Fruit fly (Drosophila melanogaster) whole organism, prepupa: ENCODE data around the gene FER.

Experiments used
- Blimp-1 ChIP-seq: fragments of 200-800 bp; sonication (Bioruptor generic); optimal IDR thresholded peaks from 3 replicates; lab custom pipeline; 2017; ENCODE audit warnings: missing biosample characterization, missing genetic modification characterization, mild to moderate bottlenecking, moderate library complexity, missing genetic modification reagents
- CG10631 ChIP-seq: fragments of 200-800 bp; sonication (Bioruptor generic); optimal IDR thresholded peaks from 2 replicates; lab custom pipeline; 2016; ENCODE audit warnings: missing biosample characterization, missing genetic modification characterization
- CG10669 ChIP-seq: fragments of 200-800 bp; sonication (Bioruptor generic); optimal IDR thresholded peaks from 3 replicates; lab custom pipeline; 2018; ENCODE audit warnings: missing biosample characterization, mild to moderate bottlenecking, missing genetic modification characterization, moderate library complexity
- CG11762 ChIP-seq: fragments of 200-800 bp; sonication (Bioruptor generic); optimal IDR thresholded peaks from 3 replicates; lab custom pipeline; 2016; ENCODE audit warnings: missing biosample characterization, missing genetic modification characterization; ENCODE audit not compliant: insufficient read depth
- CG11902 ChIP-seq: fragments of 200-800 bp; sonication (Bioruptor generic); optimal IDR thresholded peaks from 3 replicates; lab custom pipeline; 2016; ENCODE audit warnings: missing biosample characterization, missing genetic modification characterization
- CG15336 ChIP-seq: fragments of 200-800 bp; sonication (Bioruptor generic); IDR thresholded peaks from 2 replicates; pipeline ENCODE4 v1.3.6; 2022; ENCODE audit warnings: missing biosample characterization, missing genetic modification characterization
- CG1621 ChIP-seq: fragments of 200-800 bp; sonication (Bioruptor generic); optimal IDR thresholded peaks from 3 replicates; lab custom pipeline; 2018; ENCODE audit warnings: missing biosample characterization, mild to moderate bottlenecking, missing genetic modification characterization
- CG16779 ChIP-seq: fragments of 200-800 bp; sonication (Bioruptor generic); optimal IDR thresholded peaks from 3 replicates; lab custom pipeline; 2017; ENCODE audit warnings: missing biosample characterization, mild to moderate bottlenecking, missing genetic modification characterization
- CG3032 ChIP-seq: fragments of 200-800 bp; optimal IDR thresholded peaks from 2 replicates; lab custom pipeline; 2019; ENCODE audit warnings: missing biosample characterization, mild to moderate bottlenecking, missing genetic modification characterization, moderate library complexity
- CG31627 ChIP-seq: fragments of 200-800 bp; sonication (Bioruptor generic); optimal IDR thresholded peaks from 3 replicates; lab custom pipeline; 2016; ENCODE audit warnings: missing biosample characterization, missing genetic modification characterization
- CG32006 ChIP-seq: fragments of 200-800 bp; sonication (Bioruptor generic); optimal IDR thresholded peaks from 3 replicates; lab custom pipeline; 2017; ENCODE audit warnings: missing biosample characterization, mild to moderate bottlenecking, missing genetic modification characterization
- CG34406 ChIP-seq: fragments of 200-800 bp; sonication (Bioruptor generic); optimal IDR thresholded peaks from 3 replicates; lab custom pipeline; 2016; ENCODE audit warnings: missing biosample characterization, missing genetic modification characterization
- CG3919 ChIP-seq: fragments of 200-800 bp; sonication (Bioruptor generic); optimal IDR thresholded peaks from 3 replicates; lab custom pipeline; 2016; ENCODE audit warnings: missing biosample characterization, missing genetic modification characterization
- CG4318 ChIP-seq: fragments of 200-800 bp; sonication (Bioruptor generic); optimal IDR thresholded peaks from 3 replicates; lab custom pipeline; 2017; ENCODE audit warnings: missing biosample characterization, mild to moderate bottlenecking, missing genetic modification characterization
- CG6276 ChIP-seq: fragments of 200-800 bp; sonication (Bioruptor generic); optimal IDR thresholded peaks from 2 replicates; lab custom pipeline; 2017; ENCODE audit warnings: missing biosample characterization, mild to moderate bottlenecking, missing genetic modification characterization
- CG6792 ChIP-seq: fragments of 200-800 bp; sonication (Bioruptor generic); optimal IDR thresholded peaks from 3 replicates; lab custom pipeline; 2016; ENCODE audit warnings: missing biosample characterization, missing genetic modification characterization
- CG6808 ChIP-seq: fragments of 200-800 bp; sonication (Bioruptor generic); optimal IDR thresholded peaks from 3 replicates; lab custom pipeline; 2017; ENCODE audit warnings: missing biosample characterization, missing genetic modification characterization, mild to moderate bottlenecking, moderate library complexity, missing genetic modification reagents
- CG6854 ChIP-seq: fragments of 200-800 bp; sonication (Bioruptor generic); optimal IDR thresholded peaks from 2 replicates; lab custom pipeline; 2017; ENCODE audit warnings: missing biosample characterization, mild to moderate bottlenecking, missing genetic modification characterization
- CG7368 ChIP-seq: fragments of 200-800 bp; sonication (Bioruptor generic); optimal IDR thresholded peaks from 3 replicates; lab custom pipeline; 2016; ENCODE audit warnings: missing biosample characterization, missing genetic modification characterization
- CG8119 ChIP-seq: fragments of 200-800 bp; sonication (Bioruptor generic); IDR thresholded peaks from 3 replicates; pipeline ENCODE4 v1.3.6; 2022; ENCODE audit warnings: missing biosample characterization, missing genetic modification characterization
- CG8319 ChIP-seq: fragments of 200-800 bp; sonication (Bioruptor generic); optimal IDR thresholded peaks from 3 replicates; lab custom pipeline; 2016; ENCODE audit warnings: missing biosample characterization, missing genetic modification characterization
- CG8632 ChIP-seq: fragments of 200-800 bp; sonication (Bioruptor generic); optimal IDR thresholded peaks from 3 replicates; lab custom pipeline; 2016; ENCODE audit warnings: missing biosample characterization, missing genetic modification characterization
- CG9139 ChIP-seq: fragments of 200-800 bp; sonication (Bioruptor generic); optimal IDR thresholded peaks from 3 replicates; lab custom pipeline; 2017; ENCODE audit warnings: missing biosample characterization, mild to moderate bottlenecking, missing genetic modification characterization
- Eip75B ChIP-seq: fragments of 200-800 bp; sonication (Bioruptor generic); optimal IDR thresholded peaks from 3 replicates; lab custom pipeline; 2016; ENCODE audit warnings: missing biosample characterization, missing genetic modification characterization
- Eip78C ChIP-seq: fragments of 200-800 bp; sonication (Bioruptor generic); peaks from one replicate; lab custom pipeline; 2016; ENCODE audit warnings: missing biosample characterization, missing genetic modification characterization
- Eip93F ChIP-seq: fragments of 200-800 bp; sonication (Bioruptor generic); optimal IDR thresholded peaks from 2 replicates; lab custom pipeline; 2016; ENCODE audit warnings: missing biosample characterization, mild to moderate bottlenecking, missing genetic modification characterization
- Ets21C ChIP-seq: fragments of 200-800 bp; sonication (Bioruptor generic); optimal IDR thresholded peaks from 3 replicates; lab custom pipeline; 2016; ENCODE audit warnings: missing biosample characterization, missing genetic modification characterization
- Ets96B ChIP-seq: fragments of 200-800 bp; optimal IDR thresholded peaks from 2 replicates; lab custom pipeline; 2019; ENCODE audit warnings: missing biosample characterization, mild to moderate bottlenecking, missing genetic modification characterization, moderate library complexity
- Gug ChIP-seq: fragments of 200-800 bp; sonication (Bioruptor generic); IDR thresholded peaks from 2 replicates; pipeline ENCODE4 v1.3.6; 2022; ENCODE audit warnings: missing biosample characterization, missing genetic modification characterization
- Hr38 ChIP-seq: sonication (Bioruptor generic); optimal IDR thresholded peaks from 2 replicates; lab custom pipeline; 2016; ENCODE audit warnings: missing biosample characterization, missing genetic modification characterization
- Hr39 ChIP-seq: fragments of 200-800 bp; sonication (Bioruptor generic); optimal IDR thresholded peaks from 2 replicates; lab custom pipeline; 2016; ENCODE audit warnings: missing biosample characterization, missing genetic modification characterization
- Hr4 ChIP-seq: fragments of 200-800 bp; sonication (Bioruptor generic); optimal IDR thresholded peaks from 3 replicates; lab custom pipeline; 2016; ENCODE audit warnings: missing biosample characterization, missing genetic modification characterization
- Lpt ChIP-seq: fragments of 200-800 bp; sonication (Bioruptor generic); optimal IDR thresholded peaks from 3 replicates; lab custom pipeline; 2016; ENCODE audit warnings: missing biosample characterization, missing genetic modification characterization
- Met ChIP-seq: fragments of 200-800 bp; sonication (Bioruptor generic); optimal IDR thresholded peaks from 3 replicates; lab custom pipeline; 2016; ENCODE audit warnings: missing biosample characterization, missing genetic modification characterization
- Sox102F ChIP-seq: fragments of 200-800 bp; sonication (Bioruptor generic); optimal IDR thresholded peaks from 2 replicates; lab custom pipeline; 2016; ENCODE audit warnings: missing biosample characterization, mild to moderate bottlenecking, missing genetic modification characterization
- Sox14 ChIP-seq: fragments of 200-800 bp; sonication (Bioruptor generic); optimal IDR thresholded peaks from 3 replicates; lab custom pipeline; 2016; ENCODE audit warnings: missing biosample characterization, missing genetic modification characterization
- achi ChIP-seq: fragments of 200-800 bp; sonication (Bioruptor generic); optimal IDR thresholded peaks from 3 replicates; lab custom pipeline; 2016; ENCODE audit warnings: missing biosample characterization, missing genetic modification characterization
- acj6 ChIP-seq: fragments of 200-800 bp; sonication (Bioruptor generic); optimal IDR thresholded peaks from 3 replicates; lab custom pipeline; 2016; ENCODE audit warnings: missing biosample characterization, missing genetic modification characterization
- cyc ChIP-seq: fragments of 200-800 bp; sonication (Bioruptor generic); optimal IDR thresholded peaks from 3 replicates; lab custom pipeline; 2016; ENCODE audit warnings: missing biosample characterization, missing genetic modification characterization
- dsx ChIP-seq: fragments of 200-800 bp; optimal IDR thresholded peaks from 3 replicates; lab custom pipeline; 2019; ENCODE audit warnings: missing biosample characterization, mild to moderate bottlenecking, missing genetic modification characterization, moderate library complexity; ENCODE audit not compliant: poor library complexity, severe bottlenecking
- eg ChIP-seq: fragments of 200-800 bp; sonication (Bioruptor generic); IDR thresholded peaks from 3 replicates; pipeline ENCODE4 v1.3.6; 2022; ENCODE audit warnings: missing biosample characterization, missing genetic modification characterization
- fd59A ChIP-seq: fragments of 200-800 bp; sonication (Bioruptor generic); optimal IDR thresholded peaks from 2 replicates; lab custom pipeline; 2017; ENCODE audit warnings: missing biosample characterization, mild to moderate bottlenecking, missing genetic modification characterization, missing genetic modification reagents
- fd85E ChIP-seq: fragments of 200-800 bp; sonication (Bioruptor generic); optimal IDR thresholded peaks from 3 replicates; lab custom pipeline; 2016; ENCODE audit warnings: missing biosample characterization, missing genetic modification characterization
- fkh ChIP-seq: fragments of 200-800 bp; sonication (Bioruptor generic); optimal IDR thresholded peaks from 3 replicates; lab custom pipeline; 2017; ENCODE audit warnings: missing biosample characterization, mild to moderate bottlenecking, missing genetic modification characterization, moderate library complexity
- net ChIP-seq: fragments of 200-800 bp; sonication (Bioruptor generic); optimal IDR thresholded peaks from 3 replicates; lab custom pipeline; 2016; ENCODE audit warnings: missing biosample characterization, missing genetic modification characterization
- pdm3 ChIP-seq: fragments of 200-800 bp; sonication (Bioruptor generic); optimal IDR thresholded peaks from 3 replicates; lab custom pipeline; 2016; ENCODE audit warnings: missing biosample characterization, missing genetic modification characterization
- ss ChIP-seq, 2 experiments: fragments of 200-800 bp; sonication (Bioruptor generic); optimal IDR thresholded peaks; 2 replicates in 1 of 2; 3 replicates in 1 of 2; lab custom pipeline; 2017 to 2018; ENCODE audit warnings: mild to moderate bottlenecking in 2 of 2, missing biosample characterization in 2 of 2, missing genetic modification characterization in 2 of 2, moderate library complexity in 1 of 2
- svp ChIP-seq: fragments of 200-800 bp; sonication (Bioruptor generic); peaks from one replicate; lab custom pipeline; 2016; ENCODE audit warnings: missing biosample characterization, missing genetic modification characterization
- topi ChIP-seq: fragments of 200-800 bp; sonication (Bioruptor generic); optimal IDR thresholded peaks from 3 replicates; lab custom pipeline; 2016; ENCODE audit warnings: missing biosample characterization, missing genetic modification characterization
- vri ChIP-seq: fragments of 200-800 bp; sonication (Bioruptor generic); optimal IDR thresholded peaks from 3 replicates; lab custom pipeline; 2016; ENCODE audit warnings: missing biosample characterization, mild to moderate bottlenecking, missing genetic modification characterization

The FER gene

dm6 chr3R:9378644-9379411 lies 15.5 kb downstream of the FER start:
- peak; percentile 86 for TF ChIP-seq achi (GFP tag; lab: Kevin White, UChicago)
- TF ChIP-seq Eip78C (GFP tag; lab: Kevin White, UChicago), result peak; percentile 98
- no peak for TF ChIP-seq fd85E
- TF ChIP-seq CG3919 (GFP tag; lab: Kevin White, UChicago), result peak; percentile 90
- TF ChIP-seq ss (GFP tag; optimal IDR thresholded peaks at IDR 0.05; lab: Kevin White, UChicago), result peak; percentile 88 to 90
- peak; percentile 86 for TF ChIP-seq CG10669
- TF ChIP-seq CG6808 (GFP tag; lab: Kevin White, UChicago), result peak; percentile 90
- peak; percentile 81 for TF ChIP-seq CG6854
- peak; percentile 17 for TF ChIP-seq CG4318 (GFP tag; lab: Kevin White, UChicago)
- TF ChIP-seq Ets21C (GFP tag; lab: Kevin White, UChicago), result peak; percentile 74
- TF ChIP-seq CG8119, result peak; percentile 54; the same call in 2 of the 3 replicates
- peak; percentile 78 for TF ChIP-seq Eip93F (GFP tag; lab: Kevin White, UChicago)
- TF ChIP-seq Met (GFP tag; lab: Kevin White, UChicago), result peak; percentile 91
- peak; percentile 91 for TF ChIP-seq dsx (GFP tag; lab: Kevin White, UChicago)
- peak; percentile 12; the same call in 1 of the 2 replicates for TF ChIP-seq Gug (GFP tag; lab: Robert Waterston, UW)
- TF ChIP-seq CG15336 (GFP tag; lab: Robert Waterston, UW), result peak; percentile 42; the same call in 1 of the 2 replicates
- TF ChIP-seq acj6, result peak; percentile 84
- TF ChIP-seq CG3032 (tag; lab: Kevin White, UChicago), result peak; percentile 92
- peak; percentile 70 for TF ChIP-seq CG11762 (GFP tag; lab: Kevin White, UChicago)
- TF ChIP-seq Hr38 (GFP tag; lab: Kevin White, UChicago), result no peak
- TF ChIP-seq Lpt (GFP tag; lab: Kevin White, UChicago), result peak; percentile 58
- TF ChIP-seq CG8632 (GFP tag; lab: Kevin White, UChicago), result peak; percentile 85
- peak; percentile 66 for TF ChIP-seq CG11902 (GFP tag; lab: Kevin White, UChicago)
- TF ChIP-seq fkh, result peak; percentile 66
- TF ChIP-seq Blimp-1 (GFP tag; lab: Kevin White, UChicago), result peak; percentile 80
- TF ChIP-seq CG8319 (GFP tag; lab: Kevin White, UChicago), result peak; percentile 64
- peak; percentile 52 for TF ChIP-seq eg (GFP tag; lab: Robert Waterston, UW)
- TF ChIP-seq CG34406 (GFP tag; lab: Kevin White, UChicago), result peak; percentile 89
- peak; percentile 75 for TF ChIP-seq net
- peak; percentile 94 for TF ChIP-seq topi
- peak; percentile 82 for TF ChIP-seq CG16779 (tag; lab: Kevin White, UChicago)
- peak; percentile 1 for TF ChIP-seq Hr4 (GFP tag; lab: Kevin White, UChicago)
- TF ChIP-seq pdm3 (GFP tag; lab: Kevin White, UChicago), result peak; percentile 81
- peak; percentile 76 for TF ChIP-seq CG31627
- peak; percentile 89 for TF ChIP-seq Eip75B
- peak; percentile 76 for TF ChIP-seq Hr39 (GFP tag; lab: Kevin White, UChicago)
- peak; percentile 88 for TF ChIP-seq Ets96B
- peak; percentile 79 for TF ChIP-seq CG7368 (GFP tag; lab: Kevin White, UChicago)
- peak; percentile 23 for TF ChIP-seq CG6276 (GFP tag; lab: Kevin White, UChicago)
- TF ChIP-seq CG10631 (GFP tag; lab: Kevin White, UChicago), result peak; percentile 90
- TF ChIP-seq CG9139, result peak; percentile 81
- peak; percentile 90 for TF ChIP-seq vri (GFP tag; lab: Kevin White, UChicago)
- TF ChIP-seq Sox14 (GFP tag; lab: Kevin White, UChicago), result peak; percentile 77
- TF ChIP-seq fd59A (GFP tag; lab: Kevin White, UChicago), result peak; percentile 86
- TF ChIP-seq Sox102F, result peak; percentile 91
- TF ChIP-seq CG1621 (tag; lab: Kevin White, UChicago), result peak; percentile 75
- TF ChIP-seq svp (GFP tag; lab: Kevin White, UChicago), result peak; percentile 93
- peak; percentile 91 for TF ChIP-seq CG6792 (GFP tag; lab: Kevin White, UChicago)
- TF ChIP-seq CG32006 (GFP tag; lab: Kevin White, UChicago), result peak; percentile 61
- peak; percentile 87 for TF ChIP-seq cyc (GFP tag; lab: Kevin White, UChicago)
